Worm (Caenorhabditis elegans) whole organism, young adult: ENCODE data around the gene M02F4.2.

Experiments used
- B0261.1 ChIP-seq: sonication (generic microtip); optimal IDR thresholded peaks from 2 replicates; lab custom pipeline; 2016; ENCODE audit warnings: mild to moderate bottlenecking, missing genetic modification characterization, moderate library complexity, missing compliant biosample characterization
- F37B4.10 ChIP-seq: fragments of 200-800 bp; sonication (Bioruptor generic); IDR thresholded peaks from 2 replicates; pipeline ENCODE4 v1.3.6; 2022; ENCODE audit warnings: missing genetic modification characterization, missing compliant biosample characterization
- Y95B8A.8 ChIP-seq: fragments of 200-800 bp; sonication (Bioruptor generic); IDR thresholded peaks from 2 replicates; pipeline ENCODE4 v1.3.6; 2022; ENCODE audit warnings: missing genetic modification reagents, missing genetic modification characterization, missing compliant biosample characterization
- attf-5 ChIP-seq: fragments of 200-800 bp; sonication (Bioruptor generic); optimal IDR thresholded peaks from 2 replicates; lab custom pipeline; 2018; ENCODE audit warnings: mild to moderate bottlenecking, missing genetic modification characterization, missing compliant biosample characterization
- ceh-100 ChIP-seq: fragments of 200-800 bp; sonication (Bioruptor generic); IDR thresholded peaks from 2 replicates; pipeline ENCODE4 v1.3.6; 2022; ENCODE audit warnings: missing genetic modification reagents, missing genetic modification characterization, missing compliant biosample characterization
- egl-18 ChIP-seq: fragments of 200-800 bp; sonication (Bioruptor generic); IDR thresholded peaks from 2 replicates; pipeline ENCODE4 v1.3.6; 2022; ENCODE audit warnings: missing genetic modification reagents, missing genetic modification characterization, missing compliant biosample characterization
- lin-40 ChIP-seq: sonication (generic microtip); optimal IDR thresholded peaks from 2 replicates; lab custom pipeline; 2016; ENCODE audit warnings: missing genetic modification characterization, mild to moderate bottlenecking, missing compliant biosample characterization, missing genotype, missing genetic modification reagents
- lin-54 ChIP-seq: fragments of 200-800 bp; sonication (Bioruptor generic); optimal IDR thresholded peaks from 2 replicates; lab custom pipeline; 2018; ENCODE audit warnings: mild to moderate bottlenecking, missing genetic modification characterization, missing compliant biosample characterization
- madf-6 ChIP-seq: fragments of 200-800 bp; sonication (Bioruptor generic); IDR thresholded peaks from 2 replicates; pipeline ENCODE4 v1.3.6; 2022; ENCODE audit warnings: missing genetic modification reagents, missing genetic modification characterization, missing compliant biosample characterization
- pha-4 ChIP-seq: fragments of 150-350 bp; sonication (generic microtip); optimal IDR thresholded peaks from 2 replicates; lab custom pipeline; 2014; ENCODE audit warnings: missing biosample characterization, missing genetic modification reagents, missing genetic modification characterization
- repo-1 ChIP-seq: sonication (generic microtip); optimal IDR thresholded peaks from 2 replicates; lab custom pipeline; 2017; ENCODE audit warnings: mild to moderate bottlenecking, missing genetic modification characterization, missing compliant biosample characterization
- ztf-22 ChIP-seq: fragments of 200-800 bp; sonication (Bioruptor generic); optimal IDR thresholded peaks from 2 replicates; lab custom pipeline; 2018; ENCODE audit warnings: mild to moderate bottlenecking, missing genetic modification characterization, moderate library complexity, missing compliant biosample characterization
- ztf-26 ChIP-seq: sonication (generic microtip); optimal IDR thresholded peaks from 2 replicates; lab custom pipeline; 2017; ENCODE audit warnings: missing genetic modification characterization, missing compliant biosample characterization

DNA sequence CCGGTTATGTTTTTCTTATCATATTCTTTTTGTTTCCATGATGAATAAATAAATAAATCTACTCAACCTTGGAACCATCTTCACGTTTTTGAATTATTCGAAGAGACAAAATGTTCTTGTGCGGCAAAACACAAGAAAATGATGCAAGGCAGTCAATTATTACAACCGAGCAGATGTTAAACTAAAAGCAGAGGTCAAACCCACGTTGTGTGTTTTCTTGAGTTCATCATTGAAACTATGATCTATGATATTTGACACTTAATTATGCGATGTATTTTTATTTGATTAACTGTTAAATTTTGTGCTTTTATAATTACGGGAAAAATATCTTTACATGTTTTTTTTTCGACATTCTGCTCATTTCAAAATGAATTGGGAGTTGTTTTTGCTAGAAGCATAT is 12.6 kb downstream of the M02F4.2 start:
- TF ChIP-seq B0261.1 (tag; lab: Kevin White, UChicago) (no peak), pha-4 (no peak), F37B4.10 (GFP tag; lab: Robert Waterston, UW) (no peak), Y95B8A.8 (GFP tag; lab: Robert Waterston, UW) (no peak), ztf-22 (GFP tag; lab: Kevin White, UChicago) (no peak), ceh-100 (GFP tag; lab: Robert Waterston, UW) (no peak), madf-6 (no peak), egl-18 (GFP tag; lab: Robert Waterston, UW) (no peak), ztf-26 (tag; lab: Kevin White, UChicago) (no peak), attf-5 (GFP tag; lab: Kevin White, UChicago) (no peak), lin-54 (no peak), lin-40 (tag; lab: Kevin White, UChicago) (no peak), repo-1 (no peak)
